Fruit fly (Drosophila melanogaster): ENCODE data around the gene Prx1.

The Prx1 gene

dm6 chr3L:15169795-15170194, 37.8 kb upstream of the Prx1 start:
- TF ChIP-seq CG7101 (tag; optimal IDR thresholded peaks at IDR 0.05) (no peak), bab1 (GFP tag; optimal IDR thresholded peaks at IDR 0.05) (no peak), CG12768 (GFP tag; optimal IDR thresholded peaks at IDR 0.05) (no peak), CG33017 (tag; optimal IDR thresholded peaks at IDR 0.05) (no peak), CG1620 (GFP tag; optimal IDR thresholded peaks at IDR 0.05) (no peak), kay (GFP tag; ENCODE audit: borderline replicate concordance) (no peak), pad (GFP tag; optimal IDR thresholded peaks at IDR 0.05) (no peak), Clk (GFP tag; optimal IDR thresholded peaks at IDR 0.05) (no peak), CG7045 (GFP tag; optimal IDR thresholded peaks at IDR 0.05) (no peak), Crg-1 (GFP tag; optimal IDR thresholded peaks at IDR 0.05) (no peak), CG14711 (tag; optimal IDR thresholded peaks at IDR 0.05) (no peak), tj (GFP tag; optimal IDR thresholded peaks at IDR 0.05) (no peak), CG5204 (GFP tag; optimal IDR thresholded peaks at IDR 0.05) (no peak), cic (GFP tag; optimal IDR thresholded peaks at IDR 0.05) (no peak), toe (GFP tag; optimal IDR thresholded peaks at IDR 0.05) (no peak), cnc (optimal IDR thresholded peaks at IDR 0.05) (no peak), Mnt (GFP tag; optimal IDR thresholded peaks at IDR 0.05) (no peak), CG11617 (GFP tag; optimal IDR thresholded peaks at IDR 0.05) (no peak), ovo (GFP tag; optimal IDR thresholded peaks at IDR 0.05) (no peak), Hr96 (GFP tag; optimal IDR thresholded peaks at IDR 0.05) (no peak)

dm6 chr3L:15171769-15172403, 35.8 kb upstream of the Prx1 start:
- TF ChIP-seq CG12768 (GFP tag; optimal IDR thresholded peaks at IDR 0.05) (no peak), CG33017 (tag; optimal IDR thresholded peaks at IDR 0.05) (no peak), kay (GFP tag; ENCODE audit: borderline replicate concordance) (no peak), cnc (optimal IDR thresholded peaks at IDR 0.05) (no peak), Mnt (GFP tag; optimal IDR thresholded peaks at IDR 0.05) (no peak), Clk (GFP tag; optimal IDR thresholded peaks at IDR 0.05) (no peak), CG11617 (GFP tag; optimal IDR thresholded peaks at IDR 0.05) (no peak), toe (GFP tag; optimal IDR thresholded peaks at IDR 0.05) (no peak), Hr96 (GFP tag; optimal IDR thresholded peaks at IDR 0.05) (no peak), ovo (GFP tag; optimal IDR thresholded peaks at IDR 0.05) (no peak), CG7045 (GFP tag; optimal IDR thresholded peaks at IDR 0.05) (no peak), CG7101 (tag; optimal IDR thresholded peaks at IDR 0.05) (no peak), bab1 (GFP tag; optimal IDR thresholded peaks at IDR 0.05) (no peak), CG1620 (GFP tag; optimal IDR thresholded peaks at IDR 0.05) (no peak), cic (GFP tag; optimal IDR thresholded peaks at IDR 0.05) (no peak)

dm6 chr3L:15172404-15173055, 35.1 kb upstream of the Prx1 start:
- TF ChIP-seq tj (GFP tag; optimal IDR thresholded peaks at IDR 0.05), result peak; percentile 61
- no peak for TF ChIP-seq CG1620 (GFP tag; optimal IDR thresholded peaks at IDR 0.05)

- TF ChIP-seq Clk (GFP tag; optimal IDR thresholded peaks at IDR 0.05) (no peak), tj (GFP tag; optimal IDR thresholded peaks at IDR 0.05) (no peak), cic (GFP tag; optimal IDR thresholded peaks at IDR 0.05) (no peak), kay (GFP tag; ENCODE audit: borderline replicate concordance) (no peak), CG7045 (GFP tag; optimal IDR thresholded peaks at IDR 0.05) (no peak), pad (GFP tag; optimal IDR thresholded peaks at IDR 0.05) (no peak), toe (GFP tag; optimal IDR thresholded peaks at IDR 0.05) (no peak), CG12768 (GFP tag; optimal IDR thresholded peaks at IDR 0.05) (no peak), Crg-1 (GFP tag; optimal IDR thresholded peaks at IDR 0.05) (no peak)
These were observed 33.6 kb upstream of the Prx1 start for dm6 chr3L:15174086-15174485.

- TF ChIP-seq Mnt (GFP tag; optimal IDR thresholded peaks at IDR 0.05) (no peak), kay (GFP tag; ENCODE audit: borderline replicate concordance) (no peak), CG7101 (tag; optimal IDR thresholded peaks at IDR 0.05) (no peak), cic (GFP tag; optimal IDR thresholded peaks at IDR 0.05) (no peak), CG11617 (GFP tag; optimal IDR thresholded peaks at IDR 0.05) (no peak), ovo (GFP tag; optimal IDR thresholded peaks at IDR 0.05) (no peak)
These were observed 32.8 kb upstream of the Prx1 start for dm6 chr3L:15174823-15175222.

dm6 chr3L:15176641-15177215, 30.9 kb upstream of the Prx1 start:
- TF ChIP-seq Crg-1 (GFP tag; optimal IDR thresholded peaks at IDR 0.05), result no peak
- TF ChIP-seq Clk (GFP tag; optimal IDR thresholded peaks at IDR 0.05), result no peak
- TF ChIP-seq toe (GFP tag; optimal IDR thresholded peaks at IDR 0.05), result no peak
- TF ChIP-seq CG33017 (tag; optimal IDR thresholded peaks at IDR 0.05), result no peak
- no peak for TF ChIP-seq CG7045 (GFP tag; optimal IDR thresholded peaks at IDR 0.05)
- TF ChIP-seq pad (GFP tag; optimal IDR thresholded peaks at IDR 0.05), result no peak
- TF ChIP-seq CG11617 (GFP tag; optimal IDR thresholded peaks at IDR 0.05), result no peak
- no peak for TF ChIP-seq Hr96 (GFP tag; optimal IDR thresholded peaks at IDR 0.05)
- TF ChIP-seq tj (GFP tag; optimal IDR thresholded peaks at IDR 0.05), result no peak
- no peak for TF ChIP-seq CG1620 (GFP tag; optimal IDR thresholded peaks at IDR 0.05)
- no peak for TF ChIP-seq cic (GFP tag; optimal IDR thresholded peaks at IDR 0.05)
- TF ChIP-seq Mnt (GFP tag; optimal IDR thresholded peaks at IDR 0.05), result no peak
- TF ChIP-seq bab1 (GFP tag; optimal IDR thresholded peaks at IDR 0.05), result no peak
- TF ChIP-seq kay (GFP tag; ENCODE audit: borderline replicate concordance), result no peak
- no peak for TF ChIP-seq ovo (GFP tag; optimal IDR thresholded peaks at IDR 0.05)
- TF ChIP-seq CG12768 (GFP tag; optimal IDR thresholded peaks at IDR 0.05), result no peak

All from whole organism, adult.